Fruit fly (Drosophila melanogaster) whole organism, embryonic: Measurements from ENCODE around the gene Rgl.
A peak's percentile ranks its signal among the peaks of the same experiment; 100 is the strongest.

Experiments used
- Abd-B ChIP-seq: fragments of 200-800 bp; sonication (Bioruptor generic); optimal IDR thresholded peaks from 2 replicates; lab custom pipeline; 2018; ENCODE audit warnings: missing biosample characterization, mild to moderate bottlenecking, missing genetic modification characterization, moderate library complexity
- Ada2b ChIP-seq: fragments of 200-800 bp; sonication (Bioruptor generic); IDR thresholded peaks from 2 replicates; pipeline ENCODE4 v1.3.6; 2022; ENCODE audit warnings: missing biosample characterization, missing genetic modification characterization
- B-H2 ChIP-seq: fragments of 200-800 bp; sonication (Bioruptor generic); optimal IDR thresholded peaks from 2 replicates; lab custom pipeline; 2018; ENCODE audit warnings: missing biosample characterization, mild to moderate bottlenecking, missing genetic modification characterization
- CG1024 ChIP-seq: fragments of 200-800 bp; sonication (Bioruptor generic); IDR thresholded peaks from 2 replicates; pipeline ENCODE4 v1.3.6; 2022; ENCODE audit warnings: missing biosample characterization, missing genetic modification characterization
- CG10366 ChIP-seq: fragments of 200-800 bp; sonication (Bioruptor generic); IDR thresholded peaks from 2 replicates; pipeline ENCODE4 v1.3.6; 2022; ENCODE audit warnings: missing biosample characterization, missing genetic modification characterization
- CG10462 ChIP-seq: fragments of 200-800 bp; sonication (Bioruptor generic); optimal IDR thresholded peaks from 2 replicates; lab custom pipeline; 2016; ENCODE audit warnings: missing biosample characterization, missing genetic modification characterization
- CG12071 ChIP-seq: fragments of 200-800 bp; sonication (Bioruptor generic); optimal IDR thresholded peaks from 3 replicates; lab custom pipeline; 2018; ENCODE audit warnings: missing biosample characterization, mild to moderate bottlenecking, missing genetic modification characterization
- CG12219 ChIP-seq: fragments of 200-800 bp; sonication (Bioruptor generic); optimal IDR thresholded peaks from 3 replicates; lab custom pipeline; 2018; ENCODE audit warnings: missing biosample characterization, mild to moderate bottlenecking, missing genetic modification characterization
- CG12236 ChIP-seq: fragments of 200-800 bp; sonication (Bioruptor generic); optimal IDR thresholded peaks from 2 replicates; lab custom pipeline; 2016; ENCODE audit warnings: missing biosample characterization, missing genetic modification characterization
- CG14441 ChIP-seq: fragments of 200-800 bp; sonication (Bioruptor generic); IDR thresholded peaks from 2 replicates; pipeline ENCODE4 v1.3.6; 2022; ENCODE audit warnings: missing biosample characterization, missing genetic modification characterization
- CG15479 ChIP-seq: fragments of 200-800 bp; sonication (Bioruptor generic); optimal IDR thresholded peaks from 3 replicates; lab custom pipeline; 2019; ENCODE audit warnings: missing biosample characterization, mild to moderate bottlenecking, missing genetic modification characterization, moderate library complexity
- CG1602 ChIP-seq: fragments of 200-800 bp; sonication (Bioruptor generic); optimal IDR thresholded peaks from 3 replicates; lab custom pipeline; 2016; ENCODE audit warnings: missing biosample characterization, missing genetic modification characterization
- CG1832 ChIP-seq: fragments of 200-800 bp; sonication (Bioruptor generic); optimal IDR thresholded peaks from 2 replicates; lab custom pipeline; 2017; ENCODE audit warnings: missing biosample characterization, mild to moderate bottlenecking, missing genetic modification characterization, inconsistent platforms
- CG31441 ChIP-seq: fragments of 200-800 bp; sonication (Bioruptor generic); IDR thresholded peaks from 2 replicates; pipeline ENCODE4 v1.3.6; 2022; ENCODE audit warnings: missing biosample characterization, missing genetic modification characterization
- CG3995 ChIP-seq: fragments of 200-800 bp; sonication (Bioruptor generic); optimal IDR thresholded peaks from 3 replicates; lab custom pipeline; 2016; ENCODE audit warnings: missing biosample characterization, missing genetic modification characterization
- CG6254 ChIP-seq: fragments of 200-800 bp; sonication (Bioruptor generic); optimal IDR thresholded peaks from 3 replicates; lab custom pipeline; 2017; ENCODE audit warnings: mild to moderate bottlenecking, missing biosample characterization, missing genetic modification reagents, missing genetic modification characterization
- CG7357 ChIP-seq: fragments of 200-800 bp; sonication (Bioruptor generic); IDR thresholded peaks from 3 replicates; pipeline ENCODE4 v1.3.6; 2022; ENCODE audit warnings: missing biosample characterization, missing genetic modification characterization
- CG7928 ChIP-seq: fragments of 200-800 bp; sonication (Bioruptor generic); optimal IDR thresholded peaks from 2 replicates; lab custom pipeline; 2017; ENCODE audit warnings: missing biosample characterization, mild to moderate bottlenecking, missing genetic modification characterization
- CG8281 ChIP-seq: fragments of 200-800 bp; sonication (Bioruptor generic); optimal IDR thresholded peaks from 2 replicates; lab custom pipeline; 2018; ENCODE audit warnings: missing biosample characterization, mild to moderate bottlenecking, missing genetic modification characterization, moderate library complexity
- CG8765 ChIP-seq: fragments of 200-800 bp; sonication (Bioruptor generic); IDR thresholded peaks from 2 replicates; pipeline ENCODE4 v1.3.6; 2022; ENCODE audit warnings: missing biosample characterization, missing genetic modification characterization
- CkIIα-i1 ChIP-seq: fragments of 200-800 bp; sonication (Bioruptor generic); IDR thresholded peaks from 2 replicates; pipeline ENCODE4 v1.3.6; 2022; ENCODE audit warnings: missing biosample characterization, missing genetic modification characterization
- Drgx ChIP-seq: fragments of 200-800 bp; sonication (Bioruptor generic); IDR thresholded peaks from 2 replicates; pipeline ENCODE4 v1.3.6; 2022; ENCODE audit warnings: missing biosample characterization, missing genetic modification characterization
- Fer2 ChIP-seq: fragments of 200-800 bp; sonication (Bioruptor generic); optimal IDR thresholded peaks from 2 replicates; lab custom pipeline; 2018; ENCODE audit warnings: missing biosample characterization, mild to moderate bottlenecking, missing genetic modification characterization, moderate library complexity
- Fer3 ChIP-seq: fragments of 200-800 bp; sonication (Bioruptor generic); optimal IDR thresholded peaks from 2 replicates; lab custom pipeline; 2018; ENCODE audit warnings: missing biosample characterization, mild to moderate bottlenecking, missing genetic modification characterization, moderate library complexity
- HHEX ChIP-seq: fragments of 200-800 bp; sonication (Bioruptor generic); optimal IDR thresholded peaks from 3 replicates; lab custom pipeline; 2017; ENCODE audit warnings: missing biosample characterization, mild to moderate bottlenecking, missing genetic modification characterization, missing genetic modification reagents
- Hr78 ChIP-seq, 2 experiments: fragments of 200-800 bp in 1 of 2; fragments of >200 bp in 1 of 2; sonication (Bioruptor generic) in 1 of 2; optimal IDR thresholded peaks; 2 replicates each; lab custom pipeline; 2017 to 2019; ENCODE audit warnings: missing biosample characterization in 2 of 2, missing genetic modification characterization in 2 of 2, mild to moderate bottlenecking in 1 of 2, moderate library complexity in 1 of 2
- Oli ChIP-seq: fragments of 200-800 bp; sonication (Bioruptor generic); optimal IDR thresholded peaks from 2 replicates; lab custom pipeline; 2018; ENCODE audit warnings: missing biosample characterization, mild to moderate bottlenecking, missing genetic modification characterization, moderate library complexity
- Ssrp ChIP-seq: fragments of 200-800 bp; sonication (Bioruptor generic); optimal IDR thresholded peaks from 2 replicates; lab custom pipeline; 2018; ENCODE audit warnings: missing biosample characterization, mild to moderate bottlenecking, missing genetic modification characterization, moderate library complexity
- cg ChIP-seq: fragments of 200-800 bp; sonication (Bioruptor generic); optimal IDR thresholded peaks from 3 replicates; lab custom pipeline; 2019; ENCODE audit warnings: missing biosample characterization, mild to moderate bottlenecking, missing genetic modification characterization, moderate library complexity
- crol ChIP-seq: fragments of 200-800 bp; sonication (Bioruptor generic); IDR thresholded peaks from 2 replicates; pipeline ENCODE4 v1.3.6; 2022; ENCODE audit warnings: missing biosample characterization, missing genetic modification characterization
- da ChIP-seq: fragments of 200-800 bp; sonication (Bioruptor generic); optimal IDR thresholded peaks from 2 replicates; lab custom pipeline; 2016; ENCODE audit warnings: missing biosample characterization, missing genetic modification characterization
- dpn ChIP-seq, 2 experiments: fragments of 200-800 bp; sonication (Bioruptor generic); optimal IDR thresholded peaks; 3 replicates each; lab custom pipeline; 2016; ENCODE audit warnings: missing biosample characterization in 2 of 2, missing genetic modification characterization in 2 of 2
- ewg ChIP-seq: fragments of 200-800 bp; sonication (Bioruptor generic); optimal IDR thresholded peaks from 3 replicates; lab custom pipeline; 2017; ENCODE audit warnings: mild to moderate bottlenecking, missing biosample characterization, missing genetic modification reagents, missing genetic modification characterization
- ind ChIP-seq: fragments of 200-800 bp; sonication (Bioruptor generic); optimal IDR thresholded peaks from 3 replicates; lab custom pipeline; 2016; ENCODE audit warnings: missing biosample characterization, missing genetic modification characterization
- jing ChIP-seq: fragments of 200-800 bp; sonication (Bioruptor generic); optimal IDR thresholded peaks from 2 replicates; lab custom pipeline; 2018; ENCODE audit warnings: missing biosample characterization, mild to moderate bottlenecking, missing genetic modification characterization
- kay ChIP-seq: fragments of 200-800 bp; sonication (Bioruptor generic); optimal IDR thresholded peaks from 2 replicates; lab custom pipeline; 2016; ENCODE audit warnings: missing biosample characterization, missing genetic modification characterization
- mam ChIP-seq: fragments of 200-800 bp; sonication (Bioruptor generic); optimal IDR thresholded peaks from 3 replicates; lab custom pipeline; 2016; ENCODE audit warnings: missing biosample characterization, missing genetic modification characterization
- nerfin-2 ChIP-seq: fragments of 200-800 bp; sonication (Bioruptor generic); IDR thresholded peaks from 2 replicates; pipeline ENCODE4 v1.3.6; 2022; ENCODE audit warnings: missing biosample characterization, missing genetic modification characterization; ENCODE audit not compliant: partially characterized antibody
- p53 ChIP-seq: fragments of 200-800 bp; sonication (Bioruptor generic); optimal IDR thresholded peaks from 2 replicates; lab custom pipeline; 2016; ENCODE audit warnings: missing biosample characterization, missing genetic modification characterization
- pb ChIP-seq: fragments of 200-800 bp; sonication (Bioruptor generic); optimal IDR thresholded peaks from 3 replicates; lab custom pipeline; 2016; ENCODE audit warnings: missing biosample characterization, missing genetic modification characterization
- phol ChIP-seq: fragments of 200-800 bp; sonication (Bioruptor generic); optimal IDR thresholded peaks from 3 replicates; lab custom pipeline; 2018; ENCODE audit warnings: missing biosample characterization, mild to moderate bottlenecking, missing genetic modification characterization, moderate library complexity
- ro ChIP-seq: fragments of 200-800 bp; sonication (Bioruptor generic); IDR thresholded peaks from 2 replicates; pipeline ENCODE4 v1.3.6; 2022; ENCODE audit warnings: missing biosample characterization, missing genetic modification characterization
- salm ChIP-seq: fragments of 200-800 bp; sonication (Bioruptor generic); optimal IDR thresholded peaks from 2 replicates; lab custom pipeline; 2018; ENCODE audit warnings: missing biosample characterization, mild to moderate bottlenecking, missing genetic modification characterization
- sd ChIP-seq: fragments of 200-800 bp; sonication (Bioruptor generic); optimal IDR thresholded peaks from 3 replicates; lab custom pipeline; 2018; ENCODE audit warnings: missing biosample characterization, mild to moderate bottlenecking, missing genetic modification characterization, moderate library complexity
- slbo ChIP-seq: fragments of 200-800 bp; sonication (Bioruptor generic); IDR thresholded peaks from 2 replicates; pipeline ENCODE4 v1.3.6; 2022; ENCODE audit warnings: missing biosample characterization, missing genetic modification characterization
- tio ChIP-seq: fragments of 200-800 bp; sonication (Bioruptor generic); optimal IDR thresholded peaks from 2 replicates; lab custom pipeline; 2017; ENCODE audit warnings: missing biosample characterization, missing genetic modification characterization, inconsistent platforms
- tx ChIP-seq: fragments of 200-800 bp; sonication (Bioruptor generic); optimal IDR thresholded peaks from 2 replicates; lab custom pipeline; 2016; ENCODE audit warnings: missing biosample characterization, missing genetic modification characterization
- wek ChIP-seq: fragments of 200-800 bp; sonication (Bioruptor generic); optimal IDR thresholded peaks from 3 replicates; lab custom pipeline; 2018; ENCODE audit warnings: missing biosample characterization, mild to moderate bottlenecking, missing genetic modification characterization, moderate library complexity
- wor ChIP-seq: fragments of 200-800 bp; sonication (Bioruptor generic); IDR thresholded peaks from 2 replicates; pipeline ENCODE4 v1.3.6; 2022; ENCODE audit warnings: missing biosample characterization, missing genetic modification characterization

Gene Rgl

dm6 chr3L:13938470-13939150 lies 13.5 kb upstream of the Rgl start (continued):
- TF ChIP-seq phol (tag; lab: Kevin White, UChicago) (peak; percentile 93), jing (GFP tag; lab: Kevin White, UChicago) (peak; percentile 66), CG6254 (GFP tag; lab: Kevin White, UChicago) (peak; percentile 66), Fer3 (tag; lab: Kevin White, UChicago) (peak; percentile 74), cg (GFP tag; lab: Kevin White, UChicago) (no peak), CG12071 (GFP tag; lab: Kevin White, UChicago) (peak; percentile 75), da (GFP tag; lab: Kevin White, UChicago) (peak; percentile 89), HHEX (GFP tag; lab: Kevin White, UChicago) (peak; percentile 90), CG10366 (GFP tag; lab: Robert Waterston, UW) (no peak; the same call in 1 of the 2 replicates), CG10462 (GFP tag; lab: Kevin White, UChicago) (peak; percentile 83), CG12236 (GFP tag; lab: Kevin White, UChicago) (peak; percentile 88), p53 (GFP tag; lab: Kevin White, UChicago) (peak; percentile 64), CG1024 (GFP tag; lab: Robert Waterston, UW) (no peak), CG8765 (0 out of 2 replicates have a peak, but pooled peaks have one; percentile 50), CG31441 (GFP tag; lab: Robert Waterston, UW) (peak; percentile 92), Abd-B (GFP tag; lab: Kevin White, UChicago) (peak; percentile 85), salm (tag; lab: Kevin White, UChicago) (peak; percentile 56), Ada2b (peak; percentile 51), crol (GFP tag; lab: Robert Waterston, UW) (peak; percentile 53), tx (peak; percentile 89), wor (GFP tag; lab: Robert Waterston, UW) (no peak; the same call in none of the 2 replicates), CkIIα-i1 (GFP tag; lab: Robert Waterston, UW) (no peak), mam (peak; percentile 89), CG15479 (GFP tag; lab: Kevin White, UChicago) (peak; percentile 74), wek (GFP tag; lab: Kevin White, UChicago) (no peak), slbo (GFP tag; lab: Robert Waterston, UW) (peak; percentile 65), CG7928 (GFP tag; lab: Kevin White, UChicago) (peak; percentile 72), CG1602 (peak; percentile 87), Drgx (GFP tag; lab: Robert Waterston, UW) (peak; percentile 81; the same call in 1 of the 2 replicates), CG14441 (peak; percentile 65), B-H2 (GFP tag; lab: Kevin White, UChicago) (peak; percentile 41), ewg (GFP tag; lab: Kevin White, UChicago) (peak; percentile 77), CG1832 (GFP tag; lab: Kevin White, UChicago) (no peak), tio (peak; percentile 95), sd (tag; lab: Kevin White, UChicago) (peak; percentile 56), CG3995 (peak; percentile 73), pb (GFP tag; lab: Kevin White, UChicago) (peak; percentile 85), ro (GFP tag; lab: Robert Waterston, UW) (no peak; the same call in 1 of the 2 replicates), Fer2 (tag; lab: Kevin White, UChicago) (peak; percentile 65), dpn (GFP tag; optimal IDR thresholded peaks at IDR 0.05; lab: Kevin White, UChicago) (peak; percentile 89 to 93), CG12219 (peak; percentile 87), Hr78 (GFP tag; optimal IDR thresholded peaks at IDR 0.05; lab: Kevin White, UChicago) (peak in 1 of 2 experiments; percentile 80), CG7357 (GFP tag; lab: Robert Waterston, UW) (peak; percentile 61; the same call in 2 of the 3 replicates), nerfin-2 (no peak), ind (peak; percentile 90), CG8281 (tag; lab: Kevin White, UChicago) (peak; percentile 74), Oli (tag; lab: Kevin White, UChicago) (peak; percentile 95), kay (GFP tag; lab: Kevin White, UChicago) (peak; percentile 68), Ssrp (tag; lab: Kevin White, UChicago) (peak; percentile 87)
